Fruit fly (Drosophila melanogaster) whole organism, embryonic: Measurements from ENCODE around the gene ssp7.

Source experiments
- Bdp1 ChIP-seq: fragments of 200-800 bp; sonication (Bioruptor generic); optimal IDR thresholded peaks from 3 replicates; lab custom pipeline; 2016; ENCODE audit warnings: missing biosample characterization, missing genetic modification characterization
- CG1024 ChIP-seq: fragments of 200-800 bp; sonication (Bioruptor generic); IDR thresholded peaks from 2 replicates; pipeline ENCODE4 v1.3.6; 2022; ENCODE audit warnings: missing biosample characterization, missing genetic modification characterization
- CG11085 ChIP-seq: fragments of 200-800 bp; sonication (Bioruptor generic); IDR thresholded peaks from 2 replicates; pipeline ENCODE4 v1.3.6; 2022; ENCODE audit warnings: missing biosample characterization, missing genetic modification characterization
- CG11560 ChIP-seq: fragments of 200-800 bp; sonication (Bioruptor generic); IDR thresholded peaks from 3 replicates; pipeline ENCODE4 v1.3.6; 2022; ENCODE audit warnings: missing biosample characterization, missing genetic modification characterization
- CG12391 ChIP-seq: fragments of 200-800 bp; sonication (Bioruptor generic); optimal IDR thresholded peaks from 3 replicates; lab custom pipeline; 2018; ENCODE audit warnings: missing biosample characterization, mild to moderate bottlenecking, missing genetic modification characterization, moderate library complexity
- CG13287 ChIP-seq: fragments of 200-800 bp; sonication (Bioruptor generic); IDR thresholded peaks from 2 replicates; pipeline ENCODE4 v1.3.6; 2022; ENCODE audit warnings: missing biosample characterization, missing genetic modification characterization; ENCODE audit not compliant: partially characterized antibody
- CG13775 ChIP-seq: fragments of 200-800 bp; sonication (Bioruptor generic); optimal IDR thresholded peaks from 3 replicates; lab custom pipeline; 2017; ENCODE audit warnings: missing biosample characterization, mild to moderate bottlenecking, missing genetic modification characterization
- CG16779 ChIP-seq: fragments of 200-800 bp; sonication (Bioruptor generic); IDR thresholded peaks from 2 replicates; pipeline ENCODE4 v1.3.6; 2022; ENCODE audit warnings: missing biosample characterization, missing genetic modification characterization
- CG17385 ChIP-seq: fragments of 200-800 bp; sonication (Bioruptor generic); optimal IDR thresholded peaks from 3 replicates; lab custom pipeline; 2018; ENCODE audit warnings: missing biosample characterization, mild to moderate bottlenecking, missing genetic modification characterization
- CG18619 ChIP-seq: fragments of 200-800 bp; sonication (Bioruptor generic); optimal IDR thresholded peaks from 3 replicates; lab custom pipeline; 2017; ENCODE audit warnings: missing biosample characterization, mild to moderate bottlenecking, missing genetic modification characterization
- CG32772 ChIP-seq: fragments of 200-800 bp; sonication (Bioruptor generic); IDR thresholded peaks from 2 replicates; pipeline ENCODE4 v1.3.6; 2022; ENCODE audit warnings: missing biosample characterization, missing genetic modification characterization
- CG4360 ChIP-seq: fragments of 200-800 bp; sonication (Bioruptor generic); IDR thresholded peaks from 2 replicates; pipeline ENCODE4 v1.3.6; 2022; ENCODE audit warnings: missing biosample characterization, missing genetic modification characterization
- CG4617 ChIP-seq: fragments of 200-800 bp; sonication (Bioruptor generic); optimal IDR thresholded peaks from 3 replicates; lab custom pipeline; 2016; ENCODE audit warnings: missing biosample characterization, missing genetic modification characterization, borderline replicate concordance
- CG6791 ChIP-seq: fragments of 200-800 bp; sonication (Bioruptor generic); IDR thresholded peaks from 3 replicates; pipeline ENCODE4 v1.3.6; 2022; ENCODE audit warnings: missing biosample characterization, missing genetic modification characterization; ENCODE audit not compliant: partially characterized antibody
- CG8290 ChIP-seq, 3 experiments: fragments of 200-800 bp; sonication (Bioruptor generic); optimal IDR thresholded peaks; 2 replicates each; lab custom pipeline; 2016 to 2019; ENCODE audit warnings: missing biosample characterization in 3 of 3, missing genetic modification characterization in 3 of 3, mild to moderate bottlenecking in 2 of 3, moderate library complexity in 1 of 3
- CG8359 ChIP-seq: fragments of 200-800 bp; sonication (Bioruptor generic); optimal IDR thresholded peaks from 2 replicates; lab custom pipeline; 2017; ENCODE audit warnings: missing biosample characterization, mild to moderate bottlenecking, missing genetic modification characterization, borderline replicate concordance
- CG9797 ChIP-seq: fragments of 200-800 bp; sonication (Bioruptor generic); optimal IDR thresholded peaks from 3 replicates; lab custom pipeline; 2018; ENCODE audit warnings: missing biosample characterization, mild to moderate bottlenecking, missing genetic modification characterization
- Dref ChIP-seq: fragments of 200-800 bp; sonication (Bioruptor generic); IDR thresholded peaks from 2 replicates; pipeline ENCODE4 v1.3.6; 2022; ENCODE audit warnings: missing biosample characterization, missing genetic modification characterization
- E2f2 ChIP-seq: fragments of 200-800 bp; sonication (Bioruptor generic); IDR thresholded peaks from 2 replicates; pipeline ENCODE4 v1.3.6; 2022; ENCODE audit warnings: missing biosample characterization, missing genetic modification characterization
- Ets97D ChIP-seq: fragments of 200-800 bp; sonication (Bioruptor generic); optimal IDR thresholded peaks from 3 replicates; lab custom pipeline; 2016; ENCODE audit warnings: missing biosample characterization, missing genetic modification characterization
- HLHmδ ChIP-seq: fragments of 200-800 bp; sonication (Bioruptor generic); optimal IDR thresholded peaks from 2 replicates; lab custom pipeline; 2018; ENCODE audit warnings: missing biosample characterization, mild to moderate bottlenecking, missing genetic modification characterization, moderate library complexity
- Hr51 ChIP-seq, 2 experiments: fragments of 200-800 bp; sonication (Bioruptor generic); optimal IDR thresholded peaks; 2 replicates in 1 of 2; 3 replicates in 1 of 2; lab custom pipeline; 2016 to 2018; ENCODE audit warnings: missing biosample characterization in 2 of 2, missing genetic modification characterization in 2 of 2, mild to moderate bottlenecking in 1 of 2, moderate library complexity in 1 of 2
- Hsf ChIP-seq: fragments of 200-800 bp; sonication (Bioruptor generic); optimal IDR thresholded peaks from 3 replicates; lab custom pipeline; 2016; ENCODE audit warnings: missing biosample characterization, missing genetic modification characterization
- MESR4 ChIP-seq: fragments of 200-800 bp; sonication (Bioruptor generic); optimal IDR thresholded peaks from 2 replicates; lab custom pipeline; 2018; ENCODE audit warnings: missing biosample characterization, mild to moderate bottlenecking, missing genetic modification characterization, moderate library complexity
- Med ChIP-seq: fragments of 200-800 bp; sonication (Bioruptor generic); peaks from one replicate; lab custom pipeline; 2016; ENCODE audit warnings: missing biosample characterization, missing genetic modification characterization, mild to moderate bottlenecking, inconsistent platforms, moderate library complexity
- Optix ChIP-seq: fragments of 200-800 bp; sonication (Bioruptor generic); IDR thresholded peaks from 3 replicates; pipeline ENCODE4 v1.3.6; 2022; ENCODE audit warnings: missing biosample characterization, missing genetic modification characterization
- Rfx ChIP-seq: fragments of 200-800 bp; sonication (Bioruptor generic); IDR thresholded peaks from 2 replicates; pipeline ENCODE4 v1.3.6; 2022; ENCODE audit warnings: missing biosample characterization, missing genetic modification characterization
- ash1 ChIP-seq: fragments of 200-800 bp; sonication (Bioruptor generic); optimal IDR thresholded peaks from 2 replicates; lab custom pipeline; 2018; ENCODE audit warnings: missing biosample characterization, mild to moderate bottlenecking, missing genetic modification characterization
- bbx ChIP-seq: fragments of 200-800 bp; sonication (Bioruptor generic); IDR thresholded peaks from 2 replicates; pipeline ENCODE4 v1.3.6; 2022; ENCODE audit warnings: missing biosample characterization, missing genetic modification characterization; ENCODE audit not compliant: partially characterized antibody
- bcd ChIP-seq: fragments of 200-800 bp; sonication (Bioruptor generic); optimal IDR thresholded peaks from 2 replicates; lab custom pipeline; 2017; ENCODE audit warnings: missing biosample characterization, mild to moderate bottlenecking, missing genetic modification characterization
- chinmo ChIP-seq: fragments of 200-800 bp; sonication (Bioruptor generic); IDR thresholded peaks from 4 replicates; pipeline ENCODE4 v1.3.6; 2022; ENCODE audit warnings: missing biosample characterization, missing genetic modification characterization; ENCODE audit not compliant: partially characterized antibody
- crp ChIP-seq, 2 experiments: fragments of 200-800 bp; sonication (Bioruptor generic); optimal IDR thresholded peaks; 2 replicates in 1 of 2; 3 replicates in 1 of 2; lab custom pipeline; 2017; ENCODE audit warnings: missing biosample characterization in 2 of 2, missing genetic modification characterization in 2 of 2, mild to moderate bottlenecking in 1 of 2, moderate library complexity in 1 of 2
- fd102C ChIP-seq: fragments of 200-800 bp; sonication (Bioruptor generic); optimal IDR thresholded peaks from 2 replicates; lab custom pipeline; 2018; ENCODE audit warnings: missing biosample characterization, mild to moderate bottlenecking, missing genetic modification characterization, moderate library complexity
- gfzf ChIP-seq: fragments of 200-800 bp; sonication (Bioruptor generic); optimal IDR thresholded peaks from 2 replicates; lab custom pipeline; 2016; ENCODE audit warnings: missing biosample characterization, mild to moderate bottlenecking, missing genetic modification characterization, moderate library complexity
- grn ChIP-seq: fragments of 200-800 bp; sonication (Bioruptor generic); optimal IDR thresholded peaks from 3 replicates; lab custom pipeline; 2017; ENCODE audit warnings: missing biosample characterization, missing genetic modification characterization
- gro ChIP-seq: fragments of 200-800 bp; sonication (Bioruptor generic); optimal IDR thresholded peaks from 2 replicates; lab custom pipeline; 2016; ENCODE audit warnings: missing biosample characterization, missing genetic modification characterization
- hb ChIP-seq: fragments of 200-800 bp; sonication (Bioruptor generic); IDR thresholded peaks from 3 replicates; pipeline ENCODE4 v1.3.6; 2022; ENCODE audit warnings: missing biosample characterization, missing genetic modification characterization; ENCODE audit not compliant: partially characterized antibody
- jigr1 ChIP-seq: fragments of 200-800 bp; sonication (Bioruptor generic); IDR thresholded peaks from 3 replicates; pipeline ENCODE4 v1.3.6; 2022; ENCODE audit warnings: missing biosample characterization, missing genetic modification characterization
- klu ChIP-seq: fragments of 200-800 bp; sonication (Bioruptor generic); IDR thresholded peaks from 2 replicates; pipeline ENCODE4 v1.3.6; 2022; ENCODE audit warnings: missing biosample characterization, missing genetic modification characterization
- lola ChIP-seq, 3 experiments: fragments of >200 bp in 2 of 3; fragments of 200-800 bp in 1 of 3; sonication (Bioruptor generic) in 1 of 3; optimal IDR thresholded peaks; 2 replicates each; lab custom pipeline; 2017 to 2019; ENCODE audit warnings: missing biosample characterization in 3 of 3, missing genetic modification characterization in 3 of 3, mild to moderate bottlenecking in 1 of 3, moderate library complexity in 1 of 3
- nmo ChIP-seq: fragments of 200-800 bp; sonication (Bioruptor generic); optimal IDR thresholded peaks from 2 replicates; lab custom pipeline; 2018; ENCODE audit warnings: missing biosample characterization, mild to moderate bottlenecking, missing genetic modification characterization, moderate library complexity
- org-1 ChIP-seq: fragments of 200-800 bp; sonication (Bioruptor generic); optimal IDR thresholded peaks from 2 replicates; lab custom pipeline; 2017; ENCODE audit warnings: missing biosample characterization, missing genetic modification characterization
- sens ChIP-seq: fragments of 200-800 bp; sonication (Bioruptor generic); peaks from one replicate; lab custom pipeline; 2016; ENCODE audit warnings: missing biosample characterization, missing genetic modification characterization
- sna ChIP-seq: fragments of 200-800 bp; sonication (Bioruptor generic); IDR thresholded peaks from 2 replicates; pipeline ENCODE4 v1.3.6; 2022; ENCODE audit warnings: missing biosample characterization, missing genetic modification characterization; ENCODE audit not compliant: partially characterized antibody
- stwl ChIP-seq: fragments of 200-800 bp; sonication (Bioruptor generic); optimal IDR thresholded peaks from 3 replicates; lab custom pipeline; 2018; ENCODE audit warnings: missing biosample characterization, mild to moderate bottlenecking, missing genetic modification characterization, moderate library complexity
- tgo ChIP-seq: fragments of 200-800 bp; sonication (Bioruptor generic); IDR thresholded peaks from 3 replicates; pipeline ENCODE4 v1.3.6; 2022; ENCODE audit warnings: missing biosample characterization, missing genetic modification characterization
- vvl ChIP-seq: fragments of 200-800 bp; sonication (Bioruptor generic); IDR thresholded peaks from 2 replicates; pipeline ENCODE4 v1.3.6; 2022; ENCODE audit warnings: missing biosample characterization, missing genetic modification characterization
- yki ChIP-seq: fragments of >200 bp; optimal IDR thresholded peaks from 3 replicates; lab custom pipeline; 2018

ssp7 gene

dm6 chrX:11124749-11125508 is 15.1 kb downstream of the ssp7 start, which contains the start of gene Rpt3 (continued):
- TF ChIP-seq CG4360 (GFP tag; lab: Robert Waterston, UW): no peak
- peak; percentile 78 for TF ChIP-seq MESR4 (GFP tag; lab: Kevin White, UChicago)
- TF ChIP-seq hb (GFP tag; lab: Robert Waterston, UW): peak; percentile 72; the same call in 2 of the 3 replicates
- TF ChIP-seq yki (lab: Kevin White, UChicago): no peak
- no peak for TF ChIP-seq CG8359 (GFP tag; lab: Kevin White, UChicago)
- peak; percentile 63 for TF ChIP-seq CG8290 (GFP tag; optimal IDR thresholded peaks at IDR 0.05; lab: Kevin White, UChicago)
- TF ChIP-seq CG8290 (tag; optimal IDR thresholded peaks at IDR 0.05; lab: Kevin White, UChicago): peak in 1 of 2 experiments; percentile 7
- TF ChIP-seq chinmo (GFP tag; lab: Robert Waterston, UW): 0 out of 4 replicates have a peak, but pooled peaks have one; percentile 33
- TF ChIP-seq CG13775 (GFP tag; lab: Kevin White, UChicago): peak; percentile 14
- peak; percentile 39 for TF ChIP-seq nmo (GFP tag; lab: Kevin White, UChicago)
- peak; percentile 76 for TF ChIP-seq Med (GFP tag; lab: Kevin White, UChicago)
- TF ChIP-seq CG11560: peak; percentile 40; the same call in 1 of the 3 replicates
- TF ChIP-seq Dref (GFP tag; lab: Robert Waterston, UW): peak; percentile 78
- peak; percentile 83 for TF ChIP-seq sens (GFP tag; lab: Kevin White, UChicago)
- TF ChIP-seq CG13287 (GFP tag; lab: Robert Waterston, UW): peak; percentile 78
- TF ChIP-seq bcd (GFP tag; lab: Kevin White, UChicago): no peak
- no peak for TF ChIP-seq gro (GFP tag; lab: Kevin White, UChicago)
- no peak for TF ChIP-seq vvl
- TF ChIP-seq fd102C (GFP tag; lab: Kevin White, UChicago): no peak
- no peak for TF ChIP-seq CG1024
- TF ChIP-seq gfzf (GFP tag; lab: Kevin White, UChicago): peak; percentile 40
- TF ChIP-seq HLHmδ (GFP tag; lab: Kevin White, UChicago): no peak
- TF ChIP-seq Optix (GFP tag; lab: Robert Waterston, UW): no peak
- peak; percentile 7; the same call in 1 of the 2 replicates for TF ChIP-seq Rfx (GFP tag; lab: Robert Waterston, UW)
- TF ChIP-seq CG4617 (GFP tag; lab: Kevin White, UChicago): peak; percentile 43
- 0 out of 2 replicates have a peak, but pooled peaks have one; percentile 9 for TF ChIP-seq CG32772
- peak; percentile 65 for TF ChIP-seq Ets97D (GFP tag; lab: Kevin White, UChicago)
- no peak for TF ChIP-seq CG16779 (GFP tag; lab: Robert Waterston, UW)
- TF ChIP-seq bbx: peak; percentile 61
- TF ChIP-seq ash1 (GFP tag; lab: Kevin White, UChicago): no peak
- TF ChIP-seq lola (GFP tag; optimal IDR thresholded peaks at IDR 0.05; lab: Kevin White, UChicago): peak in 1 of 3 experiments; percentile 11
- TF ChIP-seq Hsf (GFP tag; lab: Kevin White, UChicago): peak; percentile 6
- TF ChIP-seq CG6791: peak; percentile 73
- no peak for TF ChIP-seq tgo (GFP tag; lab: Robert Waterston, UW)
- TF ChIP-seq grn (GFP tag; lab: Kevin White, UChicago): peak; percentile 32
- no peak for TF ChIP-seq Bdp1
- TF ChIP-seq klu (GFP tag; lab: Robert Waterston, UW): no peak
- TF ChIP-seq org-1 (GFP tag; lab: Kevin White, UChicago): no peak
- peak; percentile 77 for TF ChIP-seq sna (GFP tag; lab: Robert Waterston, UW)
- TF ChIP-seq E2f2 (GFP tag; lab: Robert Waterston, UW): 0 out of 2 replicates have a peak, but pooled peaks have one; percentile 6
- no peak for TF ChIP-seq CG11085 (GFP tag; lab: Robert Waterston, UW)
- TF ChIP-seq CG18619 (GFP tag; lab: Kevin White, UChicago): no peak
- TF ChIP-seq crp (GFP tag; optimal IDR thresholded peaks at IDR 0.05; lab: Kevin White, UChicago): peak in 1 of 2 experiments; percentile 77
- peak; percentile 16 for TF ChIP-seq CG12391 (tag; lab: Kevin White, UChicago)
- TF ChIP-seq stwl (tag; lab: Kevin White, UChicago): peak; percentile 53
- TF ChIP-seq CG17385 (GFP tag; lab: Kevin White, UChicago): no peak
- peak; percentile 14 for TF ChIP-seq CG9797 (GFP tag; lab: Kevin White, UChicago)
- TF ChIP-seq jigr1 (GFP tag; lab: Robert Waterston, UW): no peak
- TF ChIP-seq Hr51 (GFP tag; optimal IDR thresholded peaks at IDR 0.05; lab: Kevin White, UChicago): no peak
